Fruit fly (Drosophila melanogaster): ENCODE data around the gene CG17544.

- no peak for TF ChIP-seq ey (GFP tag; optimal IDR thresholded peaks at IDR 0.05)
- no peak for TF ChIP-seq pan (optimal IDR thresholded peaks at IDR 0.05)
- no peak for TF ChIP-seq sage (GFP tag; optimal IDR thresholded peaks at IDR 0.05)
- no peak for TF ChIP-seq fru (GFP tag; optimal IDR thresholded peaks at IDR 0.05)
- TF ChIP-seq Jra (GFP tag; optimal IDR thresholded peaks at IDR 0.05): no peak
- TF ChIP-seq Dif (GFP tag; optimal IDR thresholded peaks at IDR 0.05; ENCODE audit: partially characterized antibody): no peak
- no peak for TF ChIP-seq Hnf4 (GFP tag; optimal IDR thresholded peaks at IDR 0.05)
- no peak for TF ChIP-seq foxo (GFP tag; optimal IDR thresholded peaks at IDR 0.05)
- TF ChIP-seq h (GFP tag; optimal IDR thresholded peaks at IDR 0.05): no peak
- no peak for TF ChIP-seq lola (GFP tag; optimal IDR thresholded peaks at IDR 0.05)
- no peak for TF ChIP-seq Hr83 (GFP tag; optimal IDR thresholded peaks at IDR 0.05; ENCODE audit: poor library complexity, severe bottlenecking)
- no peak for TF ChIP-seq br (GFP tag; optimal IDR thresholded peaks at IDR 0.05)
- TF ChIP-seq Myc (optimal IDR thresholded peaks at IDR 0.05): no peak
Observed at dm6 chr2L:19370046-19370445, 28.2 kb downstream of the CG17544 start, which contains the start of gene CG17349.
